Fruit fly (Drosophila melanogaster) whole organism, wandering third instar larva: Measurements from ENCODE around the gene dnk.

Source experiments
- Abd-B ChIP-seq: fragments of >200 bp; optimal IDR thresholded peaks from 2 replicates; lab custom pipeline; 2017; ENCODE audit warnings: missing biosample characterization, missing genetic modification characterization
- CG32264 ChIP-seq: fragments of 200-800 bp; sonication (Bioruptor generic); optimal IDR thresholded peaks from 2 replicates; lab custom pipeline; 2016; ENCODE audit warnings: missing biosample characterization, missing genetic modification characterization
- CG9705 ChIP-seq: fragments of 200-800 bp; sonication (Bioruptor generic); optimal IDR thresholded peaks from 2 replicates; lab custom pipeline; 2018; ENCODE audit warnings: missing biosample characterization, mild to moderate bottlenecking, missing genetic modification characterization
- CrebA ChIP-seq: fragments of 200-800 bp; sonication (Bioruptor generic); optimal IDR thresholded peaks from 2 replicates; lab custom pipeline; 2016; ENCODE audit warnings: missing biosample characterization, mild to moderate bottlenecking, missing genetic modification characterization, borderline replicate concordance
- Dfd ChIP-seq: fragments of >200 bp; optimal IDR thresholded peaks from 2 replicates; lab custom pipeline; 2017; ENCODE audit warnings: missing biosample characterization, missing genetic modification characterization
- Dif ChIP-seq: fragments of 200-275, 200-300 bp; sonication (Bioruptor generic); optimal IDR thresholded peaks from 2 replicates; lab custom pipeline; 2018; ENCODE audit warnings: missing biosample characterization, missing genetic modification characterization; ENCODE audit not compliant: partially characterized antibody
- GATAd ChIP-seq: sonication (Bioruptor generic); optimal IDR thresholded peaks from 2 replicates; lab custom pipeline; 2016; ENCODE audit warnings: missing biosample characterization, missing genetic modification characterization
- HLH106 ChIP-seq: fragments of 200-800 bp; optimal IDR thresholded peaks from 3 replicates; lab custom pipeline; 2019; ENCODE audit warnings: missing biosample characterization, mild to moderate bottlenecking, missing genetic modification characterization, moderate library complexity
- Hnf4 ChIP-seq: fragments of 200-800 bp; sonication (Bioruptor generic); optimal IDR thresholded peaks from 2 replicates; lab custom pipeline; 2016; ENCODE audit warnings: missing biosample characterization, mild to moderate bottlenecking, missing genetic modification characterization
- Hr78 ChIP-seq: fragments of >200 bp; optimal IDR thresholded peaks from 2 replicates; lab custom pipeline; 2017; ENCODE audit warnings: missing biosample characterization, missing genetic modification characterization
- Hr83 ChIP-seq: fragments of 200-300 bp; sonication (Bioruptor generic); optimal IDR thresholded peaks from 2 replicates; lab custom pipeline; 2016; ENCODE audit warnings: missing biosample characterization, mild to moderate bottlenecking, missing genetic modification characterization, moderate library complexity; ENCODE audit not compliant: poor library complexity, severe bottlenecking
- Jra ChIP-seq: sonication (Bioruptor generic); optimal IDR thresholded peaks from 2 replicates; lab custom pipeline; 2016; ENCODE audit warnings: missing biosample characterization, missing genetic modification characterization
- Mio ChIP-seq: sonication (Bioruptor generic); optimal IDR thresholded peaks from 2 replicates; lab custom pipeline; 2016; ENCODE audit warnings: missing biosample characterization, missing genetic modification characterization
- Myc ChIP-seq: fragments of >200 bp; optimal IDR thresholded peaks from 2 replicates; lab custom pipeline; 2017
- N ChIP-seq: fragments of >200 bp; optimal IDR thresholded peaks from 2 replicates; lab custom pipeline; 2018; ENCODE audit warnings: missing biosample characterization, missing external identifiers, missing genetic modification characterization
- OdsH ChIP-seq: fragments of 200-800 bp; sonication (Bioruptor generic); optimal IDR thresholded peaks from 2 replicates; lab custom pipeline; 2016; ENCODE audit warnings: missing biosample characterization, mild to moderate bottlenecking, missing genetic modification characterization
- Rel ChIP-seq, 2 experiments: fragments of 200-800 bp; sonication (Bioruptor generic) in 1 of 2; optimal IDR thresholded peaks; 2 replicates in 1 of 2; 3 replicates in 1 of 2; lab custom pipeline; 2016 to 2019; ENCODE audit warnings: mild to moderate bottlenecking in 2 of 2, missing biosample characterization in 2 of 2, missing genetic modification characterization in 2 of 2, moderate library complexity in 1 of 2
- Sp1 ChIP-seq: fragments of 200-800 bp; sonication (Bioruptor generic); optimal IDR thresholded peaks from 3 replicates; lab custom pipeline; 2019; ENCODE audit warnings: missing biosample characterization, mild to moderate bottlenecking, missing genetic modification characterization, moderate library complexity
- Vsx2 ChIP-seq: fragments of 200-300, 225-300 bp; sonication (Bioruptor generic); optimal IDR thresholded peaks from 2 replicates; lab custom pipeline; 2018; ENCODE audit warnings: missing biosample characterization, missing genetic modification characterization; ENCODE audit not compliant: partially characterized antibody
- br ChIP-seq: fragments of 200-800 bp; sonication (Bioruptor generic); optimal IDR thresholded peaks from 2 replicates; lab custom pipeline; 2016; ENCODE audit warnings: missing biosample characterization, missing genetic modification characterization
- brk ChIP-seq: fragments of 200-800 bp; sonication (Bioruptor generic); optimal IDR thresholded peaks from 2 replicates; lab custom pipeline; 2016; ENCODE audit warnings: missing biosample characterization, mild to moderate bottlenecking, missing genetic modification characterization
- dl ChIP-seq, 2 experiments: fragments of 175-275, 200-275 bp in 1 of 2; fragments of 200-275 bp in 1 of 2; sonication (Bioruptor generic); optimal IDR thresholded peaks; lab custom pipeline; 2018; ENCODE audit warnings: mild to moderate bottlenecking in 2 of 2, missing biosample characterization in 2 of 2, missing genetic modification characterization in 2 of 2, moderate library complexity in 2 of 2; ENCODE audit not compliant: partially characterized antibody in 2 of 2, insufficient read depth in 1 of 2
- dmrt93B ChIP-seq: fragments of 200-800 bp; sonication (Bioruptor generic); optimal IDR thresholded peaks from 2 replicates; lab custom pipeline; 2018; ENCODE audit warnings: missing biosample characterization, mild to moderate bottlenecking, missing genetic modification characterization
- dsf ChIP-seq: sonication (Bioruptor generic); optimal IDR thresholded peaks from 2 replicates; lab custom pipeline; 2016; ENCODE audit warnings: missing biosample characterization, missing genetic modification characterization, borderline replicate concordance
- ey ChIP-seq: fragments of 200-800 bp; sonication (Bioruptor generic); optimal IDR thresholded peaks from 2 replicates; lab custom pipeline; 2016; ENCODE audit warnings: missing biosample characterization, missing genetic modification characterization
- foxo ChIP-seq, 2 experiments: fragments of 200-800 bp; sonication (Bioruptor generic); optimal IDR thresholded peaks; 2 replicates in 1 of 2; 3 replicates in 1 of 2; lab custom pipeline; 2016 to 2017; ENCODE audit warnings: missing biosample characterization in 2 of 2, missing genetic modification characterization in 2 of 2
- fru ChIP-seq: fragments of 200-800 bp; sonication (Bioruptor generic); optimal IDR thresholded peaks from 3 replicates; lab custom pipeline; 2016; ENCODE audit warnings: missing biosample characterization, mild to moderate bottlenecking, missing genetic modification characterization
- h ChIP-seq: fragments of 200-800 bp; sonication (Bioruptor generic); optimal IDR thresholded peaks from 3 replicates; lab custom pipeline; 2016; ENCODE audit warnings: missing biosample characterization, mild to moderate bottlenecking, missing genetic modification characterization
- jim ChIP-seq: fragments of 175-275, 200-325 bp; sonication (Bioruptor generic); optimal IDR thresholded peaks from 2 replicates; lab custom pipeline; 2016; ENCODE audit warnings: missing biosample characterization, mild to moderate bottlenecking, missing genetic modification characterization
- lola ChIP-seq: fragments of >200 bp; optimal IDR thresholded peaks from 2 replicates; lab custom pipeline; 2017; ENCODE audit warnings: missing biosample characterization, missing genetic modification characterization
- pan ChIP-seq: fragments of >200 bp; optimal IDR thresholded peaks from 2 replicates; lab custom pipeline; 2017
- psq ChIP-seq: fragments of 200-800 bp; sonication (Bioruptor generic); optimal IDR thresholded peaks from 3 replicates; lab custom pipeline; 2017; ENCODE audit warnings: missing biosample characterization, mild to moderate bottlenecking, missing genetic modification characterization, moderate library complexity
- rgr ChIP-seq: fragments of 200-800 bp; sonication (Bioruptor generic); optimal IDR thresholded peaks from 3 replicates; lab custom pipeline; 2016; ENCODE audit warnings: missing biosample characterization, mild to moderate bottlenecking, missing genetic modification characterization
- sage ChIP-seq: fragments of 200-800 bp; sonication (Bioruptor generic); optimal IDR thresholded peaks from 2 replicates; lab custom pipeline; 2016; ENCODE audit warnings: missing biosample characterization, mild to moderate bottlenecking, missing genetic modification characterization
- sv ChIP-seq: fragments of 200-800 bp; sonication (Bioruptor generic); optimal IDR thresholded peaks from 3 replicates; lab custom pipeline; 2016; ENCODE audit warnings: missing biosample characterization, missing genetic modification characterization
- tai ChIP-seq: sonication (Bioruptor generic); optimal IDR thresholded peaks from 2 replicates; lab custom pipeline; 2016; ENCODE audit warnings: missing biosample characterization, missing genetic modification characterization
- usp ChIP-seq: fragments of >200 bp; optimal IDR thresholded peaks from 2 replicates; lab custom pipeline; 2017; ENCODE audit warnings: missing biosample characterization, missing genetic modification characterization
- woc ChIP-seq: sonication (Bioruptor generic); optimal IDR thresholded peaks from 2 replicates; lab custom pipeline; 2016; ENCODE audit warnings: missing biosample characterization, mild to moderate bottlenecking, missing genetic modification characterization

dnk gene

dm6 chr3R:18989819-18990137, 9.0 kb downstream of the dnk start:
- TF ChIP-seq OdsH (GFP tag; lab: Kevin White, UChicago) (no peak), jim (GFP tag; lab: Kevin White, UChicago) (no peak), Myc (lab: Kevin White, UChicago) (no peak), h (GFP tag; lab: Kevin White, UChicago) (no peak), Vsx2 (GFP tag; lab: Kevin White, UChicago) (no peak), Jra (GFP tag; lab: Kevin White, UChicago) (no peak), CG32264 (GFP tag; lab: Kevin White, UChicago) (no peak), HLH106 (tag; lab: Kevin White, UChicago) (no peak), Sp1 (GFP tag; lab: Kevin White, UChicago) (no peak), foxo (GFP tag; optimal IDR thresholded peaks at IDR 0.05; lab: Kevin White, UChicago) (no peak), Hnf4 (no peak), woc (GFP tag; lab: Kevin White, UChicago) (no peak), brk (GFP tag; lab: Kevin White, UChicago) (no peak), Dfd (GFP tag; lab: Kevin White, UChicago) (no peak), tai (no peak)

- no peak for TF ChIP-seq Abd-B
- no peak for TF ChIP-seq lola (GFP tag; lab: Kevin White, UChicago)
- TF ChIP-seq Hr78: no peak
- TF ChIP-seq HLH106 (tag; lab: Kevin White, UChicago): peak; percentile 58
- TF ChIP-seq CG9705 (GFP tag; lab: Kevin White, UChicago): no peak
- peak; percentile 80 for TF ChIP-seq fru (GFP tag; lab: Kevin White, UChicago)
- no peak for TF ChIP-seq dl (GFP tag; optimal IDR thresholded peaks at IDR 0.05; lab: Kevin White, UChicago; ENCODE audit: insufficient read depth in 1 of 2, partially characterized antibody in 2 of 2)
- peak; percentile 64 for TF ChIP-seq ey
- peak; percentile 15 for TF ChIP-seq brk (GFP tag; lab: Kevin White, UChicago)
- TF ChIP-seq CrebA (GFP tag; lab: Kevin White, UChicago): no peak
- TF ChIP-seq tai: no peak
- peak; percentile 77 for TF ChIP-seq Sp1 (GFP tag; lab: Kevin White, UChicago)
- TF ChIP-seq jim (GFP tag; lab: Kevin White, UChicago): no peak
- peak; percentile 7 for TF ChIP-seq sage (GFP tag; lab: Kevin White, UChicago)
- peak; percentile 49 for TF ChIP-seq Hnf4
- no peak for TF ChIP-seq Rel (GFP tag; optimal IDR thresholded peaks at IDR 0.05; lab: Kevin White, UChicago)
- no peak for TF ChIP-seq Rel (tag; optimal IDR thresholded peaks at IDR 0.05; lab: Kevin White, UChicago)
- peak; percentile 66 for TF ChIP-seq h (GFP tag; lab: Kevin White, UChicago)
- no peak for TF ChIP-seq GATAd
- TF ChIP-seq dsf (GFP tag; lab: Kevin White, UChicago): no peak
- TF ChIP-seq dmrt93B (GFP tag; lab: Kevin White, UChicago): peak; percentile 33
- TF ChIP-seq N (GFP tag; lab: Kevin White, UChicago): no peak
- TF ChIP-seq foxo (GFP tag; optimal IDR thresholded peaks at IDR 0.05; lab: Kevin White, UChicago): peak in 1 of 2 experiments; percentile 76
- TF ChIP-seq psq (GFP tag; lab: Kevin White, UChicago): peak; percentile 60
- no peak for TF ChIP-seq sv (GFP tag; lab: Kevin White, UChicago)
- TF ChIP-seq pan (lab: Kevin White, UChicago): no peak
- TF ChIP-seq Jra (GFP tag; lab: Kevin White, UChicago): peak; percentile 24
- no peak for TF ChIP-seq Dif (GFP tag; lab: Kevin White, UChicago)
- TF ChIP-seq woc (GFP tag; lab: Kevin White, UChicago): peak; percentile 75
- no peak for TF ChIP-seq Dfd (GFP tag; lab: Kevin White, UChicago)
- TF ChIP-seq OdsH (GFP tag; lab: Kevin White, UChicago): peak; percentile 67
- no peak for TF ChIP-seq Hr83 (GFP tag; lab: Kevin White, UChicago)
- TF ChIP-seq usp: no peak
- no peak for TF ChIP-seq CG32264 (GFP tag; lab: Kevin White, UChicago)
- no peak for TF ChIP-seq Vsx2 (GFP tag; lab: Kevin White, UChicago)
- TF ChIP-seq rgr: peak; percentile 55
- peak; percentile 52 for TF ChIP-seq br (GFP tag; lab: Kevin White, UChicago)
- no peak for TF ChIP-seq Myc (lab: Kevin White, UChicago)
- TF ChIP-seq Mio (GFP tag; lab: Kevin White, UChicago): no peak
Observed at dm6 chr3R:18990514-18990913, 9.7 kb downstream of the dnk start.
